Fruit fly (Drosophila melanogaster) whole organism, embryonic: ENCODE measurements around the gene CG5171.
A peak's percentile ranks its signal among the peaks of the same experiment; 100 is the strongest.

Source experiments
- BEAF-32 ChIP-seq: fragments of 200-800 bp; sonication (Bioruptor generic); optimal IDR thresholded peaks from 3 replicates; lab custom pipeline; 2017; ENCODE audit warnings: missing biosample characterization, missing genetic modification characterization, mild to moderate bottlenecking, moderate library complexity, missing genetic modification reagents
- CG11560 ChIP-seq: fragments of 200-800 bp; sonication (Bioruptor generic); IDR thresholded peaks from 3 replicates; pipeline ENCODE4 v1.3.6; 2022; ENCODE audit warnings: missing biosample characterization, missing genetic modification characterization
- CG12104 ChIP-seq: fragments of 200-800 bp; sonication (Bioruptor generic); optimal IDR thresholded peaks from 3 replicates; lab custom pipeline; 2016; ENCODE audit warnings: missing biosample characterization, missing genetic modification characterization
- CG12744 ChIP-seq: fragments of 200-800 bp; sonication (Bioruptor generic); optimal IDR thresholded peaks from 2 replicates; lab custom pipeline; 2016; ENCODE audit warnings: missing biosample characterization, missing genetic modification characterization
- CG13296 ChIP-seq: fragments of 200-800 bp; sonication (Bioruptor generic); optimal IDR thresholded peaks from 3 replicates; lab custom pipeline; 2018; ENCODE audit warnings: missing biosample characterization, mild to moderate bottlenecking, missing genetic modification characterization
- CG13424 ChIP-seq: fragments of 200-800 bp; sonication (Bioruptor generic); optimal IDR thresholded peaks from 2 replicates; lab custom pipeline; 2019; ENCODE audit warnings: missing biosample characterization, mild to moderate bottlenecking, missing genetic modification characterization, moderate library complexity
- CG13894 ChIP-seq: fragments of 200-800 bp; sonication (Bioruptor generic); optimal IDR thresholded peaks from 3 replicates; lab custom pipeline; 2018; ENCODE audit warnings: missing biosample characterization, mild to moderate bottlenecking, missing genetic modification characterization, moderate library complexity
- CG16815 ChIP-seq: fragments of 200-800 bp; sonication (Bioruptor generic); optimal IDR thresholded peaks from 3 replicates; lab custom pipeline; 2017; ENCODE audit warnings: missing biosample characterization, mild to moderate bottlenecking, missing genetic modification characterization
- CG2678 ChIP-seq: fragments of 200-800 bp; sonication (Bioruptor generic); optimal IDR thresholded peaks from 3 replicates; lab custom pipeline; 2019; ENCODE audit warnings: missing biosample characterization, mild to moderate bottlenecking, missing genetic modification characterization, moderate library complexity
- CG2712 ChIP-seq: fragments of 200-800 bp; optimal IDR thresholded peaks from 3 replicates; lab custom pipeline; 2019; ENCODE audit warnings: missing biosample characterization, mild to moderate bottlenecking, missing genetic modification characterization, moderate library complexity
- CG30020 ChIP-seq: fragments of 200-800 bp; optimal IDR thresholded peaks from 2 replicates; lab custom pipeline; 2019; ENCODE audit warnings: missing biosample characterization, mild to moderate bottlenecking, missing genetic modification characterization, moderate library complexity
- CG32772 ChIP-seq: fragments of 200-800 bp; sonication (Bioruptor generic); IDR thresholded peaks from 2 replicates; pipeline ENCODE4 v1.3.6; 2022; ENCODE audit warnings: missing biosample characterization, missing genetic modification characterization
- CG34422 ChIP-seq: fragments of 200-800 bp; sonication (Bioruptor generic); IDR thresholded peaks from 3 replicates; pipeline ENCODE4 v1.3.6; 2022; ENCODE audit warnings: missing biosample characterization, missing genetic modification characterization
- CG3726 ChIP-seq: fragments of 200-800 bp; sonication (Bioruptor generic); IDR thresholded peaks from 3 replicates; pipeline ENCODE4, ENCODE4 v1.3.6; 2022; ENCODE audit warnings: missing biosample characterization, missing genetic modification characterization
- CG3838 ChIP-seq: fragments of 200-800 bp; sonication (Bioruptor generic); optimal IDR thresholded peaks from 3 replicates; lab custom pipeline; 2016; ENCODE audit warnings: missing biosample characterization, missing genetic modification characterization
- CG4707 ChIP-seq: fragments of 200-800 bp; sonication (Bioruptor generic); optimal IDR thresholded peaks from 2 replicates; lab custom pipeline; 2018; ENCODE audit warnings: missing biosample characterization, mild to moderate bottlenecking, missing genetic modification characterization, moderate library complexity
- CG5180 ChIP-seq: fragments of 200-800 bp; sonication (Bioruptor generic); optimal IDR thresholded peaks from 3 replicates; lab custom pipeline; 2017; ENCODE audit warnings: missing biosample characterization, missing genetic modification characterization, mild to moderate bottlenecking, moderate library complexity, missing genetic modification reagents
- CG6854 ChIP-seq: fragments of 200-800 bp; sonication (Bioruptor generic); optimal IDR thresholded peaks from 3 replicates; lab custom pipeline; 2017; ENCODE audit warnings: missing biosample characterization, mild to moderate bottlenecking, missing genetic modification characterization
- CG8359 ChIP-seq: fragments of 200-800 bp; sonication (Bioruptor generic); optimal IDR thresholded peaks from 2 replicates; lab custom pipeline; 2017; ENCODE audit warnings: missing biosample characterization, mild to moderate bottlenecking, missing genetic modification characterization, borderline replicate concordance
- CG8388 ChIP-seq: fragments of 200-800 bp; sonication (Bioruptor generic); optimal IDR thresholded peaks from 2 replicates; lab custom pipeline; 2019; ENCODE audit warnings: missing biosample characterization, mild to moderate bottlenecking, missing genetic modification characterization, moderate library complexity
- Camta ChIP-seq: fragments of 200-800 bp; sonication (Bioruptor generic); optimal IDR thresholded peaks from 2 replicates; lab custom pipeline; 2016; ENCODE audit warnings: missing biosample characterization, missing genetic modification characterization
- Dad ChIP-seq: fragments of 200-800 bp; sonication (Bioruptor generic); optimal IDR thresholded peaks from 3 replicates; lab custom pipeline; 2016; ENCODE audit warnings: missing biosample characterization, missing genetic modification characterization
- Med ChIP-seq: fragments of 200-800 bp; sonication (Bioruptor generic); peaks from one replicate; lab custom pipeline; 2016; ENCODE audit warnings: missing biosample characterization, missing genetic modification characterization, mild to moderate bottlenecking, inconsistent platforms, moderate library complexity
- NC2β ChIP-seq: fragments of 200-800 bp; sonication (Bioruptor generic); optimal IDR thresholded peaks from 2 replicates; lab custom pipeline; 2016; ENCODE audit warnings: missing biosample characterization, missing genetic modification characterization
- Sin3A ChIP-seq: fragments of >200 bp; optimal IDR thresholded peaks from 2 replicates; lab custom pipeline; 2018
- Ssrp ChIP-seq: fragments of 200-800 bp; sonication (Bioruptor generic); optimal IDR thresholded peaks from 2 replicates; lab custom pipeline; 2018; ENCODE audit warnings: missing biosample characterization, mild to moderate bottlenecking, missing genetic modification characterization, moderate library complexity
- Vsx1 ChIP-seq: fragments of 200-800 bp; sonication (Bioruptor generic); optimal IDR thresholded peaks from 2 replicates; lab custom pipeline; 2017; ENCODE audit warnings: missing biosample characterization, mild to moderate bottlenecking, missing genetic modification characterization, missing genetic modification reagents
- Xbp1 ChIP-seq: fragments of 200-800 bp; sonication (Bioruptor generic); optimal IDR thresholded peaks from 3 replicates; lab custom pipeline; 2016; ENCODE audit warnings: missing biosample characterization, mild to moderate bottlenecking, missing genetic modification characterization
- Xrp1 ChIP-seq: fragments of 200-800 bp; sonication (Bioruptor generic); IDR thresholded peaks from 2 replicates; pipeline ENCODE4 v1.3.6; 2022; ENCODE audit warnings: missing biosample characterization, missing genetic modification characterization
- cas ChIP-seq: fragments of 200-800 bp; sonication (Bioruptor generic); IDR thresholded peaks from 2 replicates; pipeline ENCODE4 v1.3.6; 2022; ENCODE audit warnings: missing biosample characterization, missing genetic modification characterization
- chif ChIP-seq, 2 experiments: fragments of 200-800 bp; sonication (Bioruptor generic); optimal IDR thresholded peaks; 3 replicates each; lab custom pipeline; 2016; ENCODE audit warnings: missing biosample characterization in 2 of 2, missing genetic modification characterization in 2 of 2
- dan ChIP-seq: fragments of 200-800 bp; sonication (Bioruptor generic); IDR thresholded peaks from 2 replicates; pipeline ENCODE4 v1.3.6; 2022; ENCODE audit warnings: missing biosample characterization, missing genetic modification characterization
- grau ChIP-seq: fragments of 200-800 bp; optimal IDR thresholded peaks from 3 replicates; lab custom pipeline; 2019; ENCODE audit warnings: missing biosample characterization, mild to moderate bottlenecking, missing genetic modification characterization, moderate library complexity
- ham ChIP-seq: fragments of 200-800 bp; sonication (Bioruptor generic); IDR thresholded peaks from 2 replicates; pipeline ENCODE4 v1.3.6; 2022; ENCODE audit warnings: missing biosample characterization, missing genetic modification characterization
- kni ChIP-seq: fragments of 200-800 bp; sonication (Bioruptor generic); optimal IDR thresholded peaks from 3 replicates; lab custom pipeline; 2017; ENCODE audit warnings: mild to moderate bottlenecking, missing biosample characterization, missing genetic modification reagents, missing genetic modification characterization
- lab ChIP-seq: fragments of 200-800 bp; sonication (Bioruptor generic); optimal IDR thresholded peaks from 3 replicates; lab custom pipeline; 2017; ENCODE audit warnings: missing biosample characterization, missing genetic modification characterization, mild to moderate bottlenecking, moderate library complexity, missing genetic modification reagents
- mirr ChIP-seq: fragments of 200-800 bp; sonication (Bioruptor generic); optimal IDR thresholded peaks from 3 replicates; lab custom pipeline; 2018; ENCODE audit warnings: missing biosample characterization, mild to moderate bottlenecking, missing genetic modification characterization
- pan ChIP-seq, 4 experiments: fragments of >200 bp in 3 of 4; fragments of 200-800 bp in 1 of 4; sonication (Bioruptor generic) in 1 of 4; optimal IDR thresholded peaks in 3 of 4; IDR thresholded peaks in 1 of 4; 2 replicates each; pipeline versions ENCODE4 v1.3.6 to Lab custom; 2017 to 2022; ENCODE audit warnings: missing biosample characterization in 2 of 4, missing genetic modification characterization in 2 of 4, mixed read lengths in 1 of 4
- pho ChIP-seq: fragments of 200-800 bp; sonication (Bioruptor generic); optimal IDR thresholded peaks from 2 replicates; lab custom pipeline; 2016; ENCODE audit warnings: missing biosample characterization, missing genetic modification characterization
- prd ChIP-seq, 3 experiments: fragments of >200 bp in 2 of 3; fragments of 200-800 bp in 1 of 3; sonication (Bioruptor generic) in 1 of 3; optimal IDR thresholded peaks in 2 of 3; IDR thresholded peaks in 1 of 3; 2 replicates in 2 of 3; 3 replicates in 1 of 3; pipeline versions ENCODE4 v1.3.6 to Lab custom; 2017 to 2022; ENCODE audit warnings: missing biosample characterization in 1 of 3, missing genetic modification characterization in 1 of 3
- pzg ChIP-seq: fragments of 200-800 bp; sonication (Bioruptor generic); optimal IDR thresholded peaks from 3 replicates; lab custom pipeline; 2018; ENCODE audit warnings: missing biosample characterization, mild to moderate bottlenecking, missing genetic modification characterization, moderate library complexity
- so ChIP-seq: fragments of 200-800 bp; sonication (Bioruptor generic); IDR thresholded peaks from 3 replicates; pipeline ENCODE4 v1.3.6; 2022; ENCODE audit warnings: missing biosample characterization, missing genetic modification characterization
- sug ChIP-seq: fragments of 200-800 bp; optimal IDR thresholded peaks from 2 replicates; lab custom pipeline; 2019; ENCODE audit warnings: missing biosample characterization, mild to moderate bottlenecking, missing genetic modification characterization, moderate library complexity
- tio ChIP-seq: fragments of 200-800 bp; sonication (Bioruptor generic); optimal IDR thresholded peaks from 2 replicates; lab custom pipeline; 2017; ENCODE audit warnings: missing biosample characterization, missing genetic modification characterization, inconsistent platforms
- tup ChIP-seq: fragments of 200-800 bp; sonication (Bioruptor generic); optimal IDR thresholded peaks from 2 replicates; lab custom pipeline; 2016; ENCODE audit warnings: missing biosample characterization, mild to moderate bottlenecking, missing genetic modification characterization, moderate library complexity
- unc-4 ChIP-seq: fragments of 200-800 bp; sonication (Bioruptor generic); IDR thresholded peaks from 2 replicates; pipeline ENCODE4 v1.3.6; 2022; ENCODE audit warnings: missing biosample characterization, missing genetic modification characterization; ENCODE audit not compliant: partially characterized antibody
- wor ChIP-seq: fragments of 200-800 bp; sonication (Bioruptor generic); IDR thresholded peaks from 2 replicates; pipeline ENCODE4 v1.3.6; 2022; ENCODE audit warnings: missing biosample characterization, missing genetic modification characterization
- zfh1 ChIP-seq: fragments of 200-800 bp; sonication (Bioruptor generic); IDR thresholded peaks from 3 replicates; pipeline ENCODE4 v1.3.6; 2022; ENCODE audit warnings: missing biosample characterization, missing genetic modification characterization

The CG5171 gene

DNA sequence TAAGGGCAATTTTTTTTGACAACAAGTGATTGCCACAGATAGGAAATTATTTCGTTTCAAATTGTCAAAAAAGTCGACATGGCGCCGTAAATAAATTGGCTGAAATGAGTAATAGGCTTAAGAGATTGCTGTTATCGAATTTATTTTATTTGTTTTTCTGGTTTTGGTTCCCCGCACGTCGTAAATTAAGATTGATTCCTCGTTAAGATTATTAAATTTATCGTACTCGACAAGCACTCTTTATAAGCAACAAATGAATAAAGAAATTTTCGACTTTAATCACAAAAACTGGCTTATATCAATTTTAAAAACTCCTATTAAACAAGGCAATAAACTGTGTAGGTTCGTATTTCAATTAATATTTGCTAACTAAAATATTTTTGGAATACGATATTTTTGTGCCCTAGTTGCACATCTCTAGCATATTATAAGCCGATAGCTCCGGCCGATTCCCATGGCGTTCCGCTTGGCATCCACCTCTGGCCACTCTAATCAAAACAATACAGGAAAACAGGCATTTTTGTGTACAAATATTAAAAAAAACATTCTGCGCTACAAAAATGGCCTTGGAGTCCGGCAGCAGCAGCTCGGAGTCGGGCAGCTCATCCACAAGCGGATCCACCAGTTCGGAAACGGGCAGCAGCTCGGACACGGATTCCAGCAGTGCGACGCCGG lies 10.9 kb downstream of the CG5171 start, which contains the start of gene chm (continued):
- TF ChIP-seq tup (GFP tag; lab: Kevin White, UChicago) = no peak
- peak; percentile 51 for TF ChIP-seq CG2712
- TF ChIP-seq Med (GFP tag; lab: Kevin White, UChicago) = peak; percentile 88
- no peak for TF ChIP-seq CG13894 (tag; lab: Kevin White, UChicago)
- no peak for TF ChIP-seq so (GFP tag; lab: Robert Waterston, UW)
- no peak for TF ChIP-seq CG2678
- no peak for TF ChIP-seq CG3726 (GFP tag; lab: Robert Waterston, UW)
- TF ChIP-seq CG30020 (tag; lab: Kevin White, UChicago) = peak; percentile 55
- TF ChIP-seq pzg (GFP tag; lab: Kevin White, UChicago) = peak; percentile 80
- peak; percentile 36; the same call in 1 of the 3 replicates for TF ChIP-seq zfh1
- no peak for TF ChIP-seq ham (GFP tag; lab: Robert Waterston, UW)
- no peak for TF ChIP-seq kni (GFP tag; lab: Kevin White, UChicago)
- TF ChIP-seq CG8388 (GFP tag; lab: Kevin White, UChicago) = no peak
- 0 out of 2 replicates have a peak, but pooled peaks have one; percentile 24 for TF ChIP-seq Xrp1 (GFP tag; lab: Robert Waterston, UW)
- peak; percentile 49 for TF ChIP-seq Sin3A
- TF ChIP-seq CG4707 = no peak
- peak; percentile 49 for TF ChIP-seq Xbp1 (GFP tag; lab: Kevin White, UChicago)
- peak; percentile 37 for TF ChIP-seq sug
- TF ChIP-seq pan (optimal IDR thresholded peaks at IDR 0.05; lab: Kevin White, UChicago) = no peak
- peak in 1 of 2 experiments; percentile 40 for TF ChIP-seq pan (GFP tag; optimal IDR thresholded peaks at IDR 0.05 in 1 of 2, IDR thresholded peaks at IDR 0.05 in 1 of 2)
- TF ChIP-seq lab (GFP tag; lab: Kevin White, UChicago) = no peak
- TF ChIP-seq grau (tag; lab: Kevin White, UChicago) = peak; percentile 50
- TF ChIP-seq CG8359 = no peak
- TF ChIP-seq CG13424 (tag; lab: Kevin White, UChicago) = peak; percentile 25
- TF ChIP-seq BEAF-32 (GFP tag; lab: Kevin White, UChicago) = peak; percentile 89
- TF ChIP-seq CG12104 = no peak
- TF ChIP-seq Dad (GFP tag; lab: Kevin White, UChicago) = no peak
- TF ChIP-seq CG12744 (GFP tag; lab: Kevin White, UChicago) = peak; percentile 22
- TF ChIP-seq Vsx1 (GFP tag; lab: Kevin White, UChicago) = no peak
- no peak for TF ChIP-seq CG3838 (GFP tag; lab: Kevin White, UChicago)
- TF ChIP-seq CG32772 (GFP tag; lab: Robert Waterston, UW) = no peak
- TF ChIP-seq wor (GFP tag; lab: Robert Waterston, UW) = no peak
- peak; percentile 75 for TF ChIP-seq pho (GFP tag; lab: Kevin White, UChicago)
- TF ChIP-seq CG13296 = peak; percentile 28
- peak; percentile 91 for TF ChIP-seq unc-4 (GFP tag; lab: Robert Waterston, UW)
- TF ChIP-seq CG6854 = no peak
- no peak for TF ChIP-seq NC2β (GFP tag; lab: Kevin White, UChicago)
- no peak for TF ChIP-seq CG11560 (tag; lab: Robert Waterston, UW)
- TF ChIP-seq CG16815 (GFP tag; lab: Kevin White, UChicago) = no peak
- TF ChIP-seq chif (GFP tag; optimal IDR thresholded peaks at IDR 0.05; lab: Kevin White, UChicago) = peak in 1 of 2 experiments; percentile 28
- no peak for TF ChIP-seq dan (GFP tag; lab: Robert Waterston, UW)
- TF ChIP-seq CG5180 (GFP tag; lab: Kevin White, UChicago) = no peak
- peak; percentile 50; the same call in 1 of the 3 replicates for TF ChIP-seq CG34422 (GFP tag; lab: Robert Waterston, UW)
- TF ChIP-seq Camta (GFP tag; lab: Kevin White, UChicago) = no peak
- TF ChIP-seq Ssrp = no peak
- TF ChIP-seq prd (optimal IDR thresholded peaks at IDR 0.05; lab: Kevin White, UChicago) = no peak
- TF ChIP-seq prd (GFP tag; IDR thresholded peaks at IDR 0.05; lab: Robert Waterston, UW) = peak; percentile 40; the same call in 2 of the 3 replicates
- TF ChIP-seq cas = no peak
- TF ChIP-seq mirr (GFP tag; lab: Kevin White, UChicago) = no peak
- no peak for TF ChIP-seq tio (GFP tag; lab: Kevin White, UChicago)
